Worm (Caenorhabditis elegans): ENCODE data around the gene iff-1.

Gene iff-1

DNA sequence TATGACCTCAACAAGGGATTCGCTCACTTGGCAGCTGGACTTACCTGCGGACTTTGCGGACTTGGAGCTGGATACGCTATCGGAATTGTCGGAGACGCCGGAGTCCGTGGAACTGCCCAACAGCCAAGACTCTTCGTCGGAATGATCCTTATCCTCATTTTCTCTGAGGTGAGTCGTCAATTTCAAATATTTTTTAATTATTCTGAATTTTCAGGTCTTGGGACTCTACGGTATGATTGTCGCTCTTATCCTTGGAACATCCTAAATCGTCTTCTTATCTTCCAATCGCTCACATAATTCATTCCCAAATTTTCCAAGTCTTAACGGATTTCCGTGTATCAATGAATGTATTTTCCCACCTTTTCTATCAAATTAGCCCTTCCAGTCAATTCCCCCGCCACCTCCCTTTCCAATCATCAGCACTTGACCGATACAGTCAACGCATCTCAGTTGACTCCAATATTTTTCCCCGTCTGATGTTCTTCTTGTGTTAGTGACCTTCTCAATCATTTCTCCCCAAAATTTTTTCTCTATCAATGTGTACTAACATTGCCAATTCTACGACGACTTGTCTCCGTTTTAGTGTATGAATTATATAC is 35.6 kb upstream of the iff-1 start, which contains the start of gene R10E11.6:
TSS of gene R10E11.6 (plus strand) at position 524 of the 599 bp plus-strand sequence.
- TF ChIP-seq elt-2 (tag; optimal IDR thresholded peaks at IDR 0.05) (no peak), nhr-12 (tag; optimal IDR thresholded peaks at IDR 0.05) (no peak), mml-1 (tag; optimal IDR thresholded peaks at IDR 0.05) (no peak), pqm-1 (tag; optimal IDR thresholded peaks at IDR 0.05) (no peak), ama-1 (optimal IDR thresholded peaks at IDR 0.05) (no peak), fkh-10 (GFP tag; optimal IDR thresholded peaks at IDR 0.05) (no peak), tbx-2 (tag; optimal IDR thresholded peaks at IDR 0.05) (no peak), fos-1 (tag; optimal IDR thresholded peaks at IDR 0.05) (no peak), eor-1 (tag; optimal IDR thresholded peaks at IDR 0.05) (no peak), egl-27 (tag; optimal IDR thresholded peaks at IDR 0.05) (no peak), lsy-12 (tag; optimal IDR thresholded peaks at IDR 0.05) (no peak), ztf-11 (tag; optimal IDR thresholded peaks at IDR 0.05) (no peak)

ce11 chrIII:9782011-9782436 is 35.0 kb upstream of the iff-1 start, which contains the start of gene vha-2:
Gene vha-2 (plus strand): TSS chrIII:9782164.
- TF ChIP-seq egl-5 (tag; optimal IDR thresholded peaks at IDR 0.05), result no peak
- TF ChIP-seq nhr-43 (tag; optimal IDR thresholded peaks at IDR 0.05; ENCODE audit: poor library complexity, severe bottlenecking), result peak; percentile 37
- no peak for TF ChIP-seq ztf-11 (tag; optimal IDR thresholded peaks at IDR 0.05)
- TF ChIP-seq elt-2 (tag; optimal IDR thresholded peaks at IDR 0.05), result peak; percentile 15
- peak; percentile 75 for TF ChIP-seq ama-1 (optimal IDR thresholded peaks at IDR 0.05)
- no peak for TF ChIP-seq fos-1 (tag; optimal IDR thresholded peaks at IDR 0.05)

DNA sequence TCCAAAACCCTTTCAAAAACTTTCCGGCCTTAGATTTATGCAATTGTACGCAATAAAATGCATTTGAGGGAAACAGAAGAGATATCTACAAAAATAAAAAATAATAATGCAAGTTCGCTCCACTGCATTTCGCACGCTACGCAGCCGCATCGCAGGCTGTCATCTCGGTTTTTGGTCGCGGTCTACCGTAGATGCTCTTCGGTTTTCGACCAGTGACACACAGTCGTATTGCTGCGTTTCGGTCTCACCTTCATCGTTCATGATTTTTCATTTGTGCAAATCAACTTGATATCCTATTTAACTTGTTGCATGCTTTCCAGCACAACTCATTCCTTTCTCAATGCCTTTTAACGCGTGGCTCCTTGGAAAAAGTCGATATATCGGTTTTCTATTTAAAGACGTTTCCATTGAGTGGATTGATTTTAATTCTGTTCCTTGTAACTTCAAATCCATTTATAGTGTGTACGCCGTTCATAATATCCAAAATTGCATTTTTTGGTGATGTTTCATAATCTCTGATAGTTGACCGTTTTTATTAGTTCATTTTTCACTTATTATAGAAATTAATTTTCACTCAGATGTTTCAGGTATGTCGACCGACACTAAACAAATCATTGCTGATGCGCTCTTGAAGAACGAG is 33.8 kb upstream of the iff-1 start, which contains the start of gene vha-1:
TSS of gene vha-1 (plus strand) at position 590 of the 640 bp plus-strand sequence.
- TF ChIP-seq pha-4 (tag; optimal IDR thresholded peaks at IDR 0.05) (peak; percentile 92), fkh-2 (tag; optimal IDR thresholded peaks at IDR 0.05) (no peak), nhr-76 (tag; optimal IDR thresholded peaks at IDR 0.05) (no peak), nfya-1 (tag; optimal IDR thresholded peaks at IDR 0.05; ENCODE audit: insufficient read depth) (peak; percentile 90), mdl-1 (tag; optimal IDR thresholded peaks at IDR 0.05) (no peak), lin-15B (tag; optimal IDR thresholded peaks at IDR 0.05) (peak; percentile 98), skn-1 (tag; optimal IDR thresholded peaks at IDR 0.05) (peak; percentile 75), elt-3 (tag; optimal IDR thresholded peaks at IDR 0.05) (peak in 2 of 3 experiments; percentile 23 to 46), ceh-28 (tag; optimal IDR thresholded peaks at IDR 0.05) (peak; percentile 66), hmg-11 (tag; optimal IDR thresholded peaks at IDR 0.05) (peak; percentile 57), lin-39 (tag; optimal IDR thresholded peaks at IDR 0.05) (peak; percentile 80), nhr-11 (tag; optimal IDR thresholded peaks at IDR 0.05) (no peak), ama-1 (optimal IDR thresholded peaks at IDR 0.05) (peak; percentile 74), ceh-82 (tag; optimal IDR thresholded peaks at IDR 0.05) (no peak), elt-2 (tag; optimal IDR thresholded peaks at IDR 0.05) (peak; percentile 84), sea-2 (GFP tag; optimal IDR thresholded peaks at IDR 0.05) (no peak), ceh-16 (tag; optimal IDR thresholded peaks at IDR 0.05) (no peak), aly-2 (tag; optimal IDR thresholded peaks at IDR 0.05) (no peak), snpc-4 (tag; optimal IDR thresholded peaks at IDR 0.05) (peak; percentile 70), elt-1 (tag; optimal IDR thresholded peaks at IDR 0.05) (no peak), tbx-2 (tag; optimal IDR thresholded peaks at IDR 0.05) (no peak), nhr-28 (tag; optimal IDR thresholded peaks at IDR 0.05) (no peak), egl-27 (tag; optimal IDR thresholded peaks at IDR 0.05) (no peak), fos-1 (tag; optimal IDR thresholded peaks at IDR 0.05) (peak; percentile 80), R02D3.7 (tag; optimal IDR thresholded peaks at IDR 0.05) (peak; percentile 59), nhr-23 (tag; optimal IDR thresholded peaks at IDR 0.05) (peak; percentile 73), nhr-67 (tag; optimal IDR thresholded peaks at IDR 0.05) (no peak), nhr-237 (tag; optimal IDR thresholded peaks at IDR 0.05) (no peak), fkh-10 (GFP tag; optimal IDR thresholded peaks at IDR 0.05) (peak; percentile 16), nhr-43 (tag; optimal IDR thresholded peaks at IDR 0.05; ENCODE audit: poor library complexity, severe bottlenecking) (peak; percentile 58), nhr-25 (tag; optimal IDR thresholded peaks at IDR 0.05) (peak; percentile 65), zag-1 (tag; optimal IDR thresholded peaks at IDR 0.05) (no peak), ztf-4 (tag; optimal IDR thresholded peaks at IDR 0.05) (peak; percentile 52), unc-62 (GFP tag; optimal IDR thresholded peaks at IDR 0.05) (peak; percentile 63), lsy-12 (tag; optimal IDR thresholded peaks at IDR 0.05) (peak; percentile 80), nhr-77 (tag; optimal IDR thresholded peaks at IDR 0.05) (peak; percentile 40), ceh-9 (tag; optimal IDR thresholded peaks at IDR 0.05) (no peak), pqm-1 (tag; optimal IDR thresholded peaks at IDR 0.05) (peak; percentile 94), jun-1 (tag; optimal IDR thresholded peaks at IDR 0.05) (peak; percentile 90), unc-39 (tag; optimal IDR thresholded peaks at IDR 0.05) (no peak), egl-5 (tag; optimal IDR thresholded peaks at IDR 0.05) (peak; percentile 46), eor-1 (tag; optimal IDR thresholded peaks at IDR 0.05) (no peak), ZK546.5 (tag; optimal IDR thresholded peaks at IDR 0.05) (peak; percentile 3), ztf-11 (tag; optimal IDR thresholded peaks at IDR 0.05) (no peak)

Data from whole organism, L3 larva.